Fruit fly (Drosophila melanogaster) whole organism, embryonic: ENCODE data around the gene pug.

Experiments used
- Atf6 ChIP-seq: fragments of 200-800 bp; sonication (Bioruptor generic); IDR thresholded peaks from 2 replicates; pipeline ENCODE4 v1.3.6; 2022; ENCODE audit warnings: missing biosample characterization, missing genetic modification characterization
- CG12071 ChIP-seq: fragments of 200-800 bp; sonication (Bioruptor generic); optimal IDR thresholded peaks from 3 replicates; lab custom pipeline; 2018; ENCODE audit warnings: missing biosample characterization, mild to moderate bottlenecking, missing genetic modification characterization
- CG12219 ChIP-seq: fragments of 200-800 bp; sonication (Bioruptor generic); optimal IDR thresholded peaks from 3 replicates; lab custom pipeline; 2018; ENCODE audit warnings: missing biosample characterization, mild to moderate bottlenecking, missing genetic modification characterization
- CG13123 ChIP-seq: fragments of 200-800 bp; sonication (Bioruptor generic); optimal IDR thresholded peaks from 2 replicates; lab custom pipeline; 2016; ENCODE audit warnings: missing biosample characterization, missing genetic modification characterization
- CG13424 ChIP-seq: fragments of 200-800 bp; sonication (Bioruptor generic); optimal IDR thresholded peaks from 2 replicates; lab custom pipeline; 2019; ENCODE audit warnings: missing biosample characterization, mild to moderate bottlenecking, missing genetic modification characterization, moderate library complexity
- CG13775 ChIP-seq: fragments of 200-800 bp; sonication (Bioruptor generic); optimal IDR thresholded peaks from 3 replicates; lab custom pipeline; 2017; ENCODE audit warnings: missing biosample characterization, mild to moderate bottlenecking, missing genetic modification characterization
- CG15514 ChIP-seq: fragments of 200-800 bp; sonication (Bioruptor generic); optimal IDR thresholded peaks from 3 replicates; lab custom pipeline; 2017; ENCODE audit warnings: missing biosample characterization, missing genetic modification characterization, mild to moderate bottlenecking, moderate library complexity, missing genetic modification reagents
- CG17361 ChIP-seq: fragments of 200-800 bp; sonication (Bioruptor generic); IDR thresholded peaks from 3 replicates; pipeline ENCODE4 v1.3.6; 2022; ENCODE audit warnings: missing biosample characterization, missing genetic modification characterization
- CG17912 ChIP-seq: fragments of 200-800 bp; sonication (Bioruptor generic); optimal IDR thresholded peaks from 2 replicates; lab custom pipeline; 2018; ENCODE audit warnings: missing biosample characterization, mild to moderate bottlenecking, missing genetic modification characterization
- CG2678 ChIP-seq: fragments of 200-800 bp; sonication (Bioruptor generic); optimal IDR thresholded peaks from 3 replicates; lab custom pipeline; 2019; ENCODE audit warnings: missing biosample characterization, mild to moderate bottlenecking, missing genetic modification characterization, moderate library complexity
- CG2875 ChIP-seq: fragments of 200-800 bp; sonication (Bioruptor generic); optimal IDR thresholded peaks from 2 replicates; lab custom pipeline; 2017; ENCODE audit warnings: missing biosample characterization, mild to moderate bottlenecking, missing genetic modification characterization, missing genetic modification reagents
- CG31388 ChIP-seq: fragments of 200-800 bp; sonication (Bioruptor generic); optimal IDR thresholded peaks from 2 replicates; lab custom pipeline; 2016; ENCODE audit warnings: missing biosample characterization, missing genetic modification characterization
- CG31441 ChIP-seq: fragments of 200-800 bp; sonication (Bioruptor generic); IDR thresholded peaks from 2 replicates; pipeline ENCODE4 v1.3.6; 2022; ENCODE audit warnings: missing biosample characterization, missing genetic modification characterization
- CG7357 ChIP-seq: fragments of 200-800 bp; sonication (Bioruptor generic); IDR thresholded peaks from 3 replicates; pipeline ENCODE4 v1.3.6; 2022; ENCODE audit warnings: missing biosample characterization, missing genetic modification characterization
- CG8924 ChIP-seq: fragments of 200-800 bp; optimal IDR thresholded peaks from 3 replicates; lab custom pipeline; 2019; ENCODE audit warnings: missing biosample characterization, mild to moderate bottlenecking, missing genetic modification characterization, moderate library complexity
- CG9932 ChIP-seq: fragments of 200-800 bp; sonication (Bioruptor generic); IDR thresholded peaks from 2 replicates; pipeline ENCODE4 v1.3.6; 2022; ENCODE audit warnings: missing biosample characterization, missing genetic modification characterization
- D19A ChIP-seq: fragments of 200-800 bp; optimal IDR thresholded peaks from 3 replicates; lab custom pipeline; 2019; ENCODE audit warnings: missing biosample characterization, mild to moderate bottlenecking, missing genetic modification characterization, moderate library complexity
- Deaf1 ChIP-seq: fragments of 200-800 bp; optimal IDR thresholded peaks from 3 replicates; lab custom pipeline; 2019; ENCODE audit warnings: missing biosample characterization, mild to moderate bottlenecking, missing genetic modification characterization, moderate library complexity
- Dfd ChIP-seq, 2 experiments: fragments of >200 bp; optimal IDR thresholded peaks; 2 replicates each; lab custom pipeline; 2017; ENCODE audit warnings: missing biosample characterization in 2 of 2, missing genetic modification characterization in 2 of 2
- Dref ChIP-seq: fragments of 200-800 bp; sonication (Bioruptor generic); IDR thresholded peaks from 2 replicates; pipeline ENCODE4 v1.3.6; 2022; ENCODE audit warnings: missing biosample characterization, missing genetic modification characterization
- E2f2 ChIP-seq: fragments of 200-800 bp; sonication (Bioruptor generic); IDR thresholded peaks from 2 replicates; pipeline ENCODE4 v1.3.6; 2022; ENCODE audit warnings: missing biosample characterization, missing genetic modification characterization
- ERR ChIP-seq: fragments of 200-800 bp; sonication (Bioruptor generic); optimal IDR thresholded peaks from 2 replicates; lab custom pipeline; 2016; ENCODE audit warnings: missing biosample characterization, missing genetic modification characterization
- Fer1 ChIP-seq: fragments of 200-800 bp; sonication (Bioruptor generic); optimal IDR thresholded peaks from 2 replicates; lab custom pipeline; 2017; ENCODE audit warnings: missing biosample characterization, mild to moderate bottlenecking, missing genetic modification characterization
- GATAe ChIP-seq: fragments of 200-800 bp; sonication (Bioruptor generic); conservative IDR thresholded peaks from 2 replicates; pipeline ENCODE4 v1.3.6; 2022; ENCODE audit warnings: missing biosample characterization, missing genetic modification characterization
- Gug ChIP-seq: fragments of 200-800 bp; sonication (Bioruptor generic); IDR thresholded peaks from 4 replicates; pipeline ENCODE4 v1.3.6; 2022; ENCODE audit warnings: missing biosample characterization, missing genetic modification characterization
- H15 ChIP-seq: fragments of 200-800 bp; sonication (Bioruptor generic); IDR thresholded peaks from 3 replicates; pipeline ENCODE4 v1.3.6; 2022; ENCODE audit warnings: missing biosample characterization, missing genetic modification characterization
- HmgZ ChIP-seq: fragments of 200-800 bp; sonication (Bioruptor generic); optimal IDR thresholded peaks from 2 replicates; lab custom pipeline; 2018; ENCODE audit warnings: missing biosample characterization, mild to moderate bottlenecking, missing genetic modification characterization
- Hr78 ChIP-seq, 2 experiments: fragments of 200-800 bp in 1 of 2; fragments of >200 bp in 1 of 2; sonication (Bioruptor generic) in 1 of 2; optimal IDR thresholded peaks; 2 replicates each; lab custom pipeline; 2017 to 2019; ENCODE audit warnings: missing biosample characterization in 2 of 2, missing genetic modification characterization in 2 of 2, mild to moderate bottlenecking in 1 of 2, moderate library complexity in 1 of 2
- Hsf ChIP-seq: fragments of 200-800 bp; sonication (Bioruptor generic); optimal IDR thresholded peaks from 3 replicates; lab custom pipeline; 2016; ENCODE audit warnings: missing biosample characterization, missing genetic modification characterization
- Jarid2 ChIP-seq: fragments of 200-800 bp; sonication (Bioruptor generic); optimal IDR thresholded peaks from 3 replicates; lab custom pipeline; 2017; ENCODE audit warnings: mild to moderate bottlenecking, missing biosample characterization, missing genetic modification reagents, missing genetic modification characterization
- Nf-YA ChIP-seq: fragments of 200-800 bp; sonication (Bioruptor generic); IDR thresholded peaks from 2 replicates; pipeline ENCODE4 v1.3.6; 2022; ENCODE audit warnings: missing biosample characterization, missing genetic modification characterization
- Oaz ChIP-seq: fragments of 200-800 bp; sonication (Bioruptor generic); IDR thresholded peaks from 2 replicates; pipeline ENCODE4 v1.3.6; 2022; ENCODE audit warnings: missing biosample characterization, missing genetic modification characterization
- PHDP ChIP-seq: fragments of 200-800 bp; sonication (Bioruptor generic); optimal IDR thresholded peaks from 3 replicates; lab custom pipeline; 2018; ENCODE audit warnings: missing biosample characterization, mild to moderate bottlenecking, missing genetic modification characterization, moderate library complexity
- Ptx1 ChIP-seq: fragments of 200-800 bp; sonication (Bioruptor generic); IDR thresholded peaks from 2 replicates; pipeline ENCODE4 v1.3.6; 2022; ENCODE audit warnings: missing biosample characterization, missing genetic modification characterization
- ato ChIP-seq: fragments of 200-800 bp; sonication (Bioruptor generic); IDR thresholded peaks from 2 replicates; pipeline ENCODE4 v1.3.6; 2022; ENCODE audit warnings: missing biosample characterization, missing genetic modification characterization; ENCODE audit not compliant: partially characterized antibody
- dan ChIP-seq: fragments of 200-800 bp; sonication (Bioruptor generic); IDR thresholded peaks from 2 replicates; pipeline ENCODE4 v1.3.6; 2022; ENCODE audit warnings: missing biosample characterization, missing genetic modification characterization
- dpn ChIP-seq, 2 experiments: fragments of 200-800 bp; sonication (Bioruptor generic); optimal IDR thresholded peaks; 3 replicates each; lab custom pipeline; 2016; ENCODE audit warnings: missing biosample characterization in 2 of 2, missing genetic modification characterization in 2 of 2
- ftz-f1 ChIP-seq: fragments of 200-800 bp; sonication (Bioruptor generic); optimal IDR thresholded peaks from 2 replicates; lab custom pipeline; 2016; ENCODE audit warnings: missing biosample characterization, missing genetic modification characterization
- gcm2 ChIP-seq: fragments of 200-800 bp; sonication (Bioruptor generic); optimal IDR thresholded peaks from 2 replicates; lab custom pipeline; 2016; ENCODE audit warnings: missing biosample characterization, missing genetic modification characterization
- hkb ChIP-seq, 2 experiments: fragments of 200-800 bp in 1 of 2; fragments of >200 bp in 1 of 2; sonication (Bioruptor generic) in 1 of 2; IDR thresholded peaks in 1 of 2; optimal IDR thresholded peaks in 1 of 2; 2 replicates each; pipeline versions ENCODE4 v1.3.6 to Lab custom; 2017 to 2022; ENCODE audit warnings: missing biosample characterization in 1 of 2, missing genetic modification characterization in 1 of 2
- lab ChIP-seq: fragments of 200-800 bp; sonication (Bioruptor generic); optimal IDR thresholded peaks from 3 replicates; lab custom pipeline; 2017; ENCODE audit warnings: missing biosample characterization, missing genetic modification characterization, mild to moderate bottlenecking, moderate library complexity, missing genetic modification reagents
- lilli ChIP-seq: fragments of 200-800 bp; sonication (Bioruptor generic); optimal IDR thresholded peaks from 3 replicates; lab custom pipeline; 2016; ENCODE audit warnings: missing biosample characterization, missing genetic modification characterization
- lov ChIP-seq, 2 experiments: fragments of 200-800 bp in 1 of 2; fragments of >200 bp in 1 of 2; sonication (Bioruptor generic) in 1 of 2; IDR thresholded peaks in 1 of 2; optimal IDR thresholded peaks in 1 of 2; 2 replicates in 1 of 2; 3 replicates in 1 of 2; pipeline versions ENCODE4 v1.3.6 to Lab custom; 2017 to 2022; ENCODE audit warnings: missing biosample characterization in 1 of 2, missing genetic modification characterization in 1 of 2
- mld ChIP-seq: fragments of 200-800 bp; sonication (Bioruptor generic); IDR thresholded peaks from 3 replicates; pipeline ENCODE4 v1.3.6; 2022; ENCODE audit warnings: missing biosample characterization, missing genetic modification characterization; ENCODE audit not compliant: partially characterized antibody
- pzg ChIP-seq: fragments of 200-800 bp; sonication (Bioruptor generic); optimal IDR thresholded peaks from 3 replicates; lab custom pipeline; 2018; ENCODE audit warnings: missing biosample characterization, mild to moderate bottlenecking, missing genetic modification characterization, moderate library complexity
- scrt ChIP-seq: fragments of 200-800 bp; sonication (Bioruptor generic); optimal IDR thresholded peaks from 2 replicates; lab custom pipeline; 2018; ENCODE audit warnings: missing biosample characterization, mild to moderate bottlenecking, missing genetic modification characterization, moderate library complexity
- sens ChIP-seq: fragments of 200-800 bp; sonication (Bioruptor generic); peaks from one replicate; lab custom pipeline; 2016; ENCODE audit warnings: missing biosample characterization, missing genetic modification characterization
- sug ChIP-seq: fragments of 200-800 bp; optimal IDR thresholded peaks from 2 replicates; lab custom pipeline; 2019; ENCODE audit warnings: missing biosample characterization, mild to moderate bottlenecking, missing genetic modification characterization, moderate library complexity
- toy ChIP-seq: fragments of 200-800 bp; sonication (Bioruptor generic); IDR thresholded peaks from 2 replicates; pipeline ENCODE4 v1.3.6; 2022; ENCODE audit warnings: missing biosample characterization, missing genetic modification characterization
- vnd ChIP-seq: fragments of 200-800 bp; sonication (Bioruptor generic); IDR thresholded peaks from 3 replicates; pipeline ENCODE4 v1.3.6; 2022; ENCODE audit warnings: missing biosample characterization, missing genetic modification characterization; ENCODE audit not compliant: partially characterized antibody
- vvl ChIP-seq: fragments of 200-800 bp; sonication (Bioruptor generic); IDR thresholded peaks from 2 replicates; pipeline ENCODE4 v1.3.6; 2022; ENCODE audit warnings: missing biosample characterization, missing genetic modification characterization

pug gene

DNA sequence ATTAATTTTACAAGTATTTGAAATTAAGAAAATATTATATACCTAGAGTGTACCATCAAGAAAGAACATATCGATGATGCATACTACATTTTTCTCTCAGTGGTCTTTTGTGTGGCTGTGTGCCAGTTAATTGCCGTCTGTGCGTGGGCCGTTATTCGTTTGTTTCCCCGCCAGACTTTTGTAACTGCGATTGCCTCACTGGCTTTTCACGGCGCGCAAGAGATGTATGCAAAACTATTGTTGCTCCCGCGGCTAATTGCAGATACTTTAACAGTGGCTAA, 14.7 kb upstream of the pug start (continued):
- peak; percentile 19 for TF ChIP-seq PHDP (tag; lab: Kevin White, UChicago)
- TF ChIP-seq CG15514 (GFP tag; lab: Kevin White, UChicago), result no peak
- TF ChIP-seq Atf6 (GFP tag; lab: Robert Waterston, UW), result peak; percentile 52; the same call in 1 of the 2 replicates
- TF ChIP-seq HmgZ (tag; lab: Kevin White, UChicago), result no peak
- no peak for TF ChIP-seq Dfd (GFP tag; optimal IDR thresholded peaks at IDR 0.05; lab: Kevin White, UChicago)
- TF ChIP-seq CG2875 (GFP tag; lab: Kevin White, UChicago), result no peak
- no peak for TF ChIP-seq sug (tag; lab: Kevin White, UChicago)
- peak; percentile 2 for TF ChIP-seq CG13424
- TF ChIP-seq CG12219 (GFP tag; lab: Kevin White, UChicago), result peak; percentile 18
- 0 out of 2 replicates have a peak, but pooled peaks have one; percentile 42 for TF ChIP-seq toy (GFP tag; lab: Robert Waterston, UW)
- peak; percentile 74; the same call in 2 of the 3 replicates for TF ChIP-seq H15 (GFP tag; lab: Robert Waterston, UW)
- TF ChIP-seq CG2678 (tag; lab: Kevin White, UChicago), result no peak
- TF ChIP-seq CG17361 (GFP tag; lab: Robert Waterston, UW), result no peak
- TF ChIP-seq CG12071 (GFP tag; lab: Kevin White, UChicago), result peak; percentile 22
- no peak for TF ChIP-seq Jarid2 (GFP tag; lab: Kevin White, UChicago)
- TF ChIP-seq pzg (GFP tag; lab: Kevin White, UChicago), result no peak
- TF ChIP-seq CG31441 (GFP tag; lab: Robert Waterston, UW), result no peak
- TF ChIP-seq dan (GFP tag; lab: Robert Waterston, UW), result no peak
- no peak for TF ChIP-seq CG13123 (GFP tag; lab: Kevin White, UChicago)
- no peak for TF ChIP-seq Dref (GFP tag; lab: Robert Waterston, UW)
- TF ChIP-seq hkb (optimal IDR thresholded peaks at IDR 0.05; lab: Kevin White, UChicago), result no peak
- peak; percentile 66 for TF ChIP-seq hkb (GFP tag; IDR thresholded peaks at IDR 0.05; lab: Robert Waterston, UW)
- no peak for TF ChIP-seq vnd (GFP tag; lab: Robert Waterston, UW)
- peak; percentile 74 for TF ChIP-seq Ptx1 (GFP tag; lab: Robert Waterston, UW)
- no peak for TF ChIP-seq ato
- TF ChIP-seq lilli (GFP tag; lab: Kevin White, UChicago), result no peak
- peak; percentile 88 for TF ChIP-seq vvl
- no peak for TF ChIP-seq gcm2 (GFP tag; lab: Kevin White, UChicago)
- no peak for TF ChIP-seq ftz-f1 (GFP tag; lab: Kevin White, UChicago)
- TF ChIP-seq lab, result peak; percentile 41
- TF ChIP-seq ERR (GFP tag; lab: Kevin White, UChicago), result no peak
- no peak for TF ChIP-seq CG31388 (GFP tag; lab: Kevin White, UChicago)
- no peak for TF ChIP-seq sens
- no peak for TF ChIP-seq Deaf1 (tag; lab: Kevin White, UChicago)
- no peak for TF ChIP-seq dpn (GFP tag; optimal IDR thresholded peaks at IDR 0.05; lab: Kevin White, UChicago)
- no peak for TF ChIP-seq D19A (tag; lab: Kevin White, UChicago)
- TF ChIP-seq mld, result no peak
- no peak for TF ChIP-seq Fer1
- TF ChIP-seq E2f2, result peak; percentile 5; the same call in 1 of the 2 replicates
- TF ChIP-seq CG8924 (tag; lab: Kevin White, UChicago), result no peak
- no peak for TF ChIP-seq Hr78 (GFP tag; optimal IDR thresholded peaks at IDR 0.05; lab: Kevin White, UChicago)
- peak; percentile 52; the same call in 1 of the 4 replicates for TF ChIP-seq Gug
- TF ChIP-seq Nf-YA (GFP tag; lab: Robert Waterston, UW), result peak; percentile 77
- no peak for TF ChIP-seq CG13775 (GFP tag; lab: Kevin White, UChicago)
- TF ChIP-seq Oaz (GFP tag; lab: Robert Waterston, UW), result no peak
- TF ChIP-seq CG17912 (GFP tag; lab: Kevin White, UChicago), result no peak
- no peak for TF ChIP-seq lov (optimal IDR thresholded peaks at IDR 0.05; lab: Kevin White, UChicago)
- peak; percentile 79 for TF ChIP-seq lov (GFP tag; IDR thresholded peaks at IDR 0.05; lab: Robert Waterston, UW)
- no peak for TF ChIP-seq Hsf (GFP tag; lab: Kevin White, UChicago)
- TF ChIP-seq CG9932 (GFP tag; lab: Robert Waterston, UW), result peak; percentile 35
- TF ChIP-seq CG7357 (GFP tag; lab: Robert Waterston, UW), result no peak
- no peak for TF ChIP-seq scrt (GFP tag; lab: Kevin White, UChicago)
- TF ChIP-seq GATAe (GFP tag; lab: Robert Waterston, UW), result no peak
